Worm (Caenorhabditis elegans) whole organism, early embryonic: ENCODE results near the gene F13E9.15.

ENCODE experiments used
- B0310.2 ChIP-seq: sonication (generic microtip); optimal IDR thresholded peaks from 2 replicates; lab custom pipeline; 2016; ENCODE audit warnings: mild to moderate bottlenecking, missing genetic modification characterization, missing compliant biosample characterization
- F13C5.2 ChIP-seq: sonication (generic microtip); optimal IDR thresholded peaks from 2 replicates; lab custom pipeline; 2017; ENCODE audit warnings: mild to moderate bottlenecking, missing genetic modification characterization, inconsistent platforms, missing compliant biosample characterization
- aly-1 ChIP-seq: sonication (generic microtip); optimal IDR thresholded peaks from 2 replicates; lab custom pipeline; 2016; ENCODE audit warnings: missing genetic modification characterization, missing compliant biosample characterization
- ama-1 ChIP-seq: fragments of 150-350 bp; optimal IDR thresholded peaks from 2 replicates; lab custom pipeline; 2014
- ceh-36 ChIP-seq: sonication (generic microtip); optimal IDR thresholded peaks from 2 replicates; lab custom pipeline; 2016; ENCODE audit warnings: missing genetic modification characterization, inconsistent platforms, missing compliant biosample characterization
- ets-7 ChIP-seq: sonication (generic microtip); optimal IDR thresholded peaks from 2 replicates; lab custom pipeline; 2016; ENCODE audit warnings: missing genotype, missing genetic modification characterization, missing compliant biosample characterization
- flt-1 ChIP-seq: fragments of 200-800 bp; sonication (Bioruptor generic); IDR thresholded peaks from 2 replicates; pipeline ENCODE4 v1.3.6; 2022; ENCODE audit warnings: missing genetic modification characterization, missing compliant biosample characterization
- hnd-1 ChIP-seq: sonication (generic microtip); optimal IDR thresholded peaks from 2 replicates; lab custom pipeline; 2016; ENCODE audit warnings: missing genetic modification characterization, missing compliant biosample characterization
- pes-1 ChIP-seq: fragments of 200-800 bp; sonication (Bioruptor generic); IDR thresholded peaks from 2 replicates; pipeline ENCODE4 v1.3.6; 2022; ENCODE audit warnings: missing genetic modification reagents, missing genetic modification characterization, missing compliant biosample characterization
- scrt-1 ChIP-seq: fragments of 200-800 bp; sonication (Bioruptor generic); IDR thresholded peaks from 2 replicates; pipeline ENCODE4 v1.3.6; 2022; ENCODE audit warnings: missing genetic modification characterization, missing compliant biosample characterization
- tbx-37 ChIP-seq: fragments of 200-800 bp; sonication (Bioruptor generic); conservative IDR thresholded peaks from 2 replicates; pipeline ENCODE4 v1.3.6; 2022; ENCODE audit warnings: missing genetic modification reagents, missing genetic modification characterization, missing compliant biosample characterization
- tra-4 ChIP-seq: sonication (generic microtip); optimal IDR thresholded peaks from 2 replicates; lab custom pipeline; 2017; ENCODE audit warnings: missing genetic modification characterization, missing compliant biosample characterization

ce11 chrIV:10879542-10879941 lies 10.1 kb downstream of the F13E9.15 start, which contains the start of gene sdz-13:
- TF ChIP-seq ama-1 (lab: Kevin White, UChicago) (no peak), ceh-36 (tag; lab: Kevin White, UChicago) (no peak), flt-1 (no peak), F13C5.2 (tag; lab: Kevin White, UChicago) (no peak), tra-4 (tag; lab: Kevin White, UChicago) (no peak), B0310.2 (tag; lab: Kevin White, UChicago) (no peak), hnd-1 (tag; lab: Kevin White, UChicago) (no peak), ets-7 (tag; lab: Kevin White, UChicago) (no peak), pes-1 (GFP tag; lab: Robert Waterston, UW) (no peak), tbx-37 (GFP tag; lab: Robert Waterston, UW) (no peak), scrt-1 (GFP tag; lab: Robert Waterston, UW) (no peak), aly-1 (tag; lab: Kevin White, UChicago) (no peak)
